Worm (Caenorhabditis elegans): ENCODE results near the gene mrps-5.

The mrps-5 gene

DNA sequence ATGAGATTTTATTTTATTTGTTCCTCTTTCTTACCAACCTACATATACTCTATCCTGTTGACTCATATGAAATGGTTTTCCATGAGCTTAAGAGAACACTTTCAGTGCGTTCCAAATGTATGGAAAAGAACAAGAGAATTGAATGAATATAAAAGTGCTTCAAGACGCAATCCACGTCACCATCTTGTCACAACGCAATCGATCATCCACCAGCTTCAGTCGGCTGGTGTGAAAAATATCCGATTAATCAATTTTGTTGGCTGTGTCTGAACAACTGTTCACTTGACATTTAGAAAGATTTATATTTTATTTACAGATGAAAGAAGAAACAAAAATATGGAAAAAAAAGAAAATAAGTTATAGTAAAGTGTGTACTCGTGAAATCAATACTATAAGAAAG lies 39.9 kb upstream of the mrps-5 start:
- TF ChIP-seq hpl-2 (GFP tag; optimal IDR thresholded peaks at IDR 0.05) = no peak
- TF ChIP-seq aly-2 (tag; optimal IDR thresholded peaks at IDR 0.05) = no peak
- no peak for TF ChIP-seq sup-37 (GFP tag; optimal IDR thresholded peaks at IDR 0.05)
- no peak for TF ChIP-seq nhr-71 (tag; optimal IDR thresholded peaks at IDR 0.05)
- TF ChIP-seq pax-3 (tag; optimal IDR thresholded peaks at IDR 0.05) = no peak
- TF ChIP-seq hlh-17 (GFP tag; optimal IDR thresholded peaks at IDR 0.05; ENCODE audit: borderline replicate concordance) = no peak
- TF ChIP-seq nhr-11 (tag; optimal IDR thresholded peaks at IDR 0.05) = no peak
- no peak for TF ChIP-seq efl-3 (GFP tag; optimal IDR thresholded peaks at IDR 0.05)
- TF ChIP-seq nhr-237 (tag; optimal IDR thresholded peaks at IDR 0.05) = no peak

- TF ChIP-seq blmp-1 (tag; optimal IDR thresholded peaks at IDR 0.05) (peak; percentile 93), ceh-90 (tag; optimal IDR thresholded peaks at IDR 0.05) (no peak), nhr-237 (tag; optimal IDR thresholded peaks at IDR 0.05) (no peak), tlp-1 (tag; optimal IDR thresholded peaks at IDR 0.05) (no peak)
Measured at ce11 chrV:12525526-12525925, 37.8 kb upstream of the mrps-5 start, which contains the start of gene dyf-4. Gene dyf-4, minus strand, starts transcription at chrV:12525738.

- no peak for TF ChIP-seq C34B4.2 (tag; optimal IDR thresholded peaks at IDR 0.05)
- peak; percentile 99 for TF ChIP-seq blmp-1 (tag; optimal IDR thresholded peaks at IDR 0.05)
Measured at ce11 chrV:12526124-12526523, 37.2 kb upstream of the mrps-5 start.

DNA sequence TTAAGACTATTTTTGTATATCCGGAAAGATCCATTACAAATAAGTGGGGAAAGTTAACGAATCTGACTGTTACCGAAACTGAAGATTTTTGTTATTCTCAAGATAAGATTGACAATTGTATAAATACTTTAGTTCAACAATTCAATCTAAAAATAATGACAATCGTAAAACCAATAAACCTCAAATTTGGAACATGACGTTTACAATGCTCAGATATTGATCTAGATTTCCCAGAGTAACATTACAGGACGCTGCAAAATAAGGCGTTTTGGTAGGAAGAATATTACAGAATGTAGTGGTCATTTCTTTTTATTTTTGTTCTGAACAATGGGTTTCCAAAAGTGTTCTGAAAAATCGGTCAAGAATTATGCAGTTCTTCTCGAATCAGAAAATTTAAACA lies 36.5 kb upstream of the mrps-5 start, which contains the start of gene F45D3.1:
F45D3.1 (plus strand) TSS at position 301 of the 400 bp plus-strand sequence.
- TF ChIP-seq unc-86 (tag; optimal IDR thresholded peaks at IDR 0.05) (no peak), nhr-76 (tag; optimal IDR thresholded peaks at IDR 0.05) (no peak), ces-1 (GFP tag; optimal IDR thresholded peaks at IDR 0.05) (no peak), skn-1 (tag; optimal IDR thresholded peaks at IDR 0.05) (no peak), zag-1 (tag; optimal IDR thresholded peaks at IDR 0.05) (no peak), lir-3 (tag; optimal IDR thresholded peaks at IDR 0.05; ENCODE audit: poor library complexity) (no peak), ceh-88 (GFP tag; IDR thresholded peaks at IDR 0.05) (no peak), pag-3 (tag; optimal IDR thresholded peaks at IDR 0.05; ENCODE audit: borderline replicate concordance, insufficient read depth) (no peak), nhr-11 (tag; optimal IDR thresholded peaks at IDR 0.05) (no peak), isw-1 (GFP tag; IDR thresholded peaks at IDR 0.05) (no peak), nhr-237 (tag; optimal IDR thresholded peaks at IDR 0.05) (no peak)

ce11 chrV:12528919-12529318 lies 34.4 kb upstream of the mrps-5 start:
- TF ChIP-seq isw-1 (GFP tag; IDR thresholded peaks at IDR 0.05) (peak; percentile 7; the same call in 1 of the 2 replicates), F16B12.6 (tag; optimal IDR thresholded peaks at IDR 0.05) (no peak), grh-1 (GFP tag; IDR thresholded peaks at IDR 0.05) (0 out of 2 replicates have a peak, but pooled peaks have one; percentile 26), fkh-10 (GFP tag; optimal IDR thresholded peaks at IDR 0.05) (peak; percentile 6), elt-2 (tag; optimal IDR thresholded peaks at IDR 0.05) (peak; percentile 13), vab-15 (tag; optimal IDR thresholded peaks at IDR 0.05) (no peak), ama-1 (optimal IDR thresholded peaks at IDR 0.05) (no peak), sup-37 (GFP tag; optimal IDR thresholded peaks at IDR 0.05) (no peak), dpl-1 (GFP tag; optimal IDR thresholded peaks at IDR 0.05) (peak in 1 of 3 experiments; percentile 39), mef-2 (tag; optimal IDR thresholded peaks at IDR 0.05) (peak; percentile 25), zag-1 (tag; optimal IDR thresholded peaks at IDR 0.05) (no peak), zip-4 (GFP tag; optimal IDR thresholded peaks at IDR 0.05) (no peak), pqm-1 (tag; optimal IDR thresholded peaks at IDR 0.05) (no peak), snu-23 (GFP tag; optimal IDR thresholded peaks at IDR 0.05) (peak; percentile 69), tbx-2 (tag; optimal IDR thresholded peaks at IDR 0.05) (peak; percentile 50), unc-130 (tag; optimal IDR thresholded peaks at IDR 0.05) (no peak), pag-3 (tag; optimal IDR thresholded peaks at IDR 0.05; ENCODE audit: borderline replicate concordance, insufficient read depth) (peak; percentile 88), unc-30 (tag; optimal IDR thresholded peaks at IDR 0.05) (no peak), nhr-85 (tag) (peak; percentile 91), nhr-77 (tag; optimal IDR thresholded peaks at IDR 0.05) (peak; percentile 32), ets-5 (GFP tag; IDR thresholded peaks at IDR 0.05) (no peak), nhr-71 (tag; optimal IDR thresholded peaks at IDR 0.05) (peak; percentile 77), lir-3 (tag; optimal IDR thresholded peaks at IDR 0.05; ENCODE audit: poor library complexity) (no peak), lin-15B (tag; optimal IDR thresholded peaks at IDR 0.05) (no peak), ztf-11 (tag; optimal IDR thresholded peaks at IDR 0.05) (no peak), lin-35 (GFP tag; optimal IDR thresholded peaks at IDR 0.05) (peak in 1 of 2 experiments; percentile 31), lin-13 (GFP tag; optimal IDR thresholded peaks at IDR 0.05) (peak; percentile 26), swsn-7 (tag; optimal IDR thresholded peaks at IDR 0.05) (peak; percentile 39), nhr-90 (tag; optimal IDR thresholded peaks at IDR 0.05; ENCODE audit: poor library complexity) (no peak)

All from whole organism, L1 larva.